Fruit fly (Drosophila melanogaster) whole organism, embryonic: Measurements from ENCODE around the gene CG14096.
A peak's percentile ranks its signal among the peaks of the same experiment; 100 is the strongest.

Source experiments
- BtbVII ChIP-seq: fragments of 200-800 bp; sonication (Bioruptor generic); optimal IDR thresholded peaks from 3 replicates; lab custom pipeline; 2017; ENCODE audit warnings: missing biosample characterization, mild to moderate bottlenecking, missing genetic modification characterization
- CG10565 ChIP-seq: fragments of 200-800 bp; sonication (Bioruptor generic); optimal IDR thresholded peaks from 3 replicates; lab custom pipeline; 2016; ENCODE audit warnings: missing biosample characterization, mild to moderate bottlenecking, missing genetic modification characterization
- CG11398 ChIP-seq: fragments of 200-800 bp; sonication (Bioruptor generic); optimal IDR thresholded peaks from 2 replicates; lab custom pipeline; 2016; ENCODE audit warnings: missing biosample characterization, missing genetic modification characterization
- CG11560 ChIP-seq: fragments of 200-800 bp; sonication (Bioruptor generic); IDR thresholded peaks from 3 replicates; pipeline ENCODE4 v1.3.6; 2022; ENCODE audit warnings: missing biosample characterization, missing genetic modification characterization
- CG12391 ChIP-seq: fragments of 200-800 bp; sonication (Bioruptor generic); optimal IDR thresholded peaks from 3 replicates; lab custom pipeline; 2018; ENCODE audit warnings: missing biosample characterization, mild to moderate bottlenecking, missing genetic modification characterization, moderate library complexity
- CG14710 ChIP-seq: fragments of 200-800 bp; sonication (Bioruptor generic); optimal IDR thresholded peaks from 3 replicates; lab custom pipeline; 2019; ENCODE audit warnings: missing biosample characterization, mild to moderate bottlenecking, missing genetic modification characterization, moderate library complexity
- CG15011 ChIP-seq: fragments of 200-800 bp; sonication (Bioruptor generic); optimal IDR thresholded peaks from 3 replicates; lab custom pipeline; 2018; ENCODE audit warnings: missing biosample characterization, mild to moderate bottlenecking, missing genetic modification characterization
- CG1832 ChIP-seq: fragments of 200-800 bp; sonication (Bioruptor generic); optimal IDR thresholded peaks from 2 replicates; lab custom pipeline; 2017; ENCODE audit warnings: missing biosample characterization, mild to moderate bottlenecking, missing genetic modification characterization, inconsistent platforms
- CG2116 ChIP-seq: fragments of 200-800 bp; sonication (Bioruptor generic); optimal IDR thresholded peaks from 3 replicates; lab custom pipeline; 2018; ENCODE audit warnings: missing biosample characterization, mild to moderate bottlenecking, missing genetic modification characterization
- CG2202 ChIP-seq: fragments of 200-800 bp; sonication (Bioruptor generic); optimal IDR thresholded peaks from 2 replicates; lab custom pipeline; 2018; ENCODE audit warnings: missing biosample characterization, mild to moderate bottlenecking, missing genetic modification characterization
- CG31224 ChIP-seq: fragments of 200-800 bp; sonication (Bioruptor generic); IDR thresholded peaks from 2 replicates; pipeline ENCODE4 v1.3.6; 2022; ENCODE audit warnings: missing biosample characterization, missing genetic modification characterization
- CG32767 ChIP-seq: fragments of 200-800 bp; sonication (Bioruptor generic); IDR thresholded peaks from 2 replicates; pipeline ENCODE4 v1.3.6; 2022; ENCODE audit warnings: missing biosample characterization, missing genetic modification characterization
- CG34422 ChIP-seq: fragments of 200-800 bp; sonication (Bioruptor generic); IDR thresholded peaks from 3 replicates; pipeline ENCODE4 v1.3.6; 2022; ENCODE audit warnings: missing biosample characterization, missing genetic modification characterization
- CG4328 ChIP-seq: fragments of 200-800 bp; sonication (Bioruptor generic); optimal IDR thresholded peaks from 3 replicates; lab custom pipeline; 2017; ENCODE audit warnings: missing biosample characterization, missing genetic modification reagents, missing genetic modification characterization
- CG7556 ChIP-seq: fragments of 200-800 bp; sonication (Bioruptor generic); optimal IDR thresholded peaks from 2 replicates; lab custom pipeline; 2017; ENCODE audit warnings: missing biosample characterization, mild to moderate bottlenecking, missing genetic modification characterization
- CG9932 ChIP-seq: fragments of 200-800 bp; sonication (Bioruptor generic); IDR thresholded peaks from 2 replicates; pipeline ENCODE4 v1.3.6; 2022; ENCODE audit warnings: missing biosample characterization, missing genetic modification characterization
- CoRest ChIP-seq: fragments of 200-800 bp; sonication (Bioruptor generic); optimal IDR thresholded peaks from 3 replicates; lab custom pipeline; 2018; ENCODE audit warnings: missing biosample characterization, mild to moderate bottlenecking, missing genetic modification characterization, moderate library complexity
- D19A ChIP-seq: fragments of 200-800 bp; optimal IDR thresholded peaks from 3 replicates; lab custom pipeline; 2019; ENCODE audit warnings: missing biosample characterization, mild to moderate bottlenecking, missing genetic modification characterization, moderate library complexity
- D19B ChIP-seq: fragments of 200-800 bp; sonication (Bioruptor generic); optimal IDR thresholded peaks from 2 replicates; lab custom pipeline; 2017; ENCODE audit warnings: missing biosample characterization, mild to moderate bottlenecking, missing genetic modification characterization
- Dfd ChIP-seq, 2 experiments: fragments of >200 bp; optimal IDR thresholded peaks; 2 replicates each; lab custom pipeline; 2017; ENCODE audit warnings: missing biosample characterization in 2 of 2, missing genetic modification characterization in 2 of 2
- Dp ChIP-seq: fragments of 200-800 bp; sonication (Bioruptor generic); optimal IDR thresholded peaks from 2 replicates; lab custom pipeline; 2018; ENCODE audit warnings: missing biosample characterization, mild to moderate bottlenecking, missing genetic modification characterization, moderate library complexity
- Fer3 ChIP-seq: fragments of 200-800 bp; sonication (Bioruptor generic); optimal IDR thresholded peaks from 2 replicates; lab custom pipeline; 2018; ENCODE audit warnings: missing biosample characterization, mild to moderate bottlenecking, missing genetic modification characterization, moderate library complexity
- Gug ChIP-seq: fragments of 200-800 bp; sonication (Bioruptor generic); IDR thresholded peaks from 4 replicates; pipeline ENCODE4 v1.3.6; 2022; ENCODE audit warnings: missing biosample characterization, missing genetic modification characterization
- HLH54F ChIP-seq: fragments of 200-800 bp; sonication (Bioruptor generic); optimal IDR thresholded peaks from 3 replicates; lab custom pipeline; 2016; ENCODE audit warnings: missing biosample characterization, missing genetic modification characterization
- Hey ChIP-seq: fragments of 200-800 bp; sonication (Bioruptor generic); optimal IDR thresholded peaks from 3 replicates; lab custom pipeline; 2018; ENCODE audit warnings: missing biosample characterization, mild to moderate bottlenecking, missing genetic modification characterization
- Hmr ChIP-seq: fragments of 200-800 bp; sonication (Bioruptor generic); optimal IDR thresholded peaks from 3 replicates; lab custom pipeline; 2017; ENCODE audit warnings: mild to moderate bottlenecking, missing biosample characterization, missing genetic modification reagents, missing genetic modification characterization
- Nf-YA ChIP-seq: fragments of 200-800 bp; sonication (Bioruptor generic); IDR thresholded peaks from 2 replicates; pipeline ENCODE4 v1.3.6; 2022; ENCODE audit warnings: missing biosample characterization, missing genetic modification characterization
- Optix ChIP-seq: fragments of 200-800 bp; sonication (Bioruptor generic); IDR thresholded peaks from 3 replicates; pipeline ENCODE4 v1.3.6; 2022; ENCODE audit warnings: missing biosample characterization, missing genetic modification characterization
- Sox102F ChIP-seq: fragments of 200-800 bp; sonication (Bioruptor generic); optimal IDR thresholded peaks from 2 replicates; lab custom pipeline; 2018; ENCODE audit warnings: missing biosample characterization, mild to moderate bottlenecking, missing genetic modification characterization, moderate library complexity
- Stat92E ChIP-seq, 3 experiments: fragments of >200 bp in 2 of 3; fragments of 200-800 bp in 1 of 3; sonication (Bioruptor generic) in 1 of 3; optimal IDR thresholded peaks; 2 replicates each; lab custom pipeline; 2017 to 2019; ENCODE audit warnings: missing biosample characterization in 3 of 3, missing genetic modification characterization in 3 of 3, mild to moderate bottlenecking in 1 of 3, moderate library complexity in 1 of 3
- Vsx1 ChIP-seq: fragments of 200-800 bp; sonication (Bioruptor generic); optimal IDR thresholded peaks from 2 replicates; lab custom pipeline; 2017; ENCODE audit warnings: missing biosample characterization, mild to moderate bottlenecking, missing genetic modification characterization, missing genetic modification reagents
- az2 ChIP-seq: fragments of 200-800 bp; sonication (Bioruptor generic); optimal IDR thresholded peaks from 3 replicates; lab custom pipeline; 2016; ENCODE audit warnings: missing biosample characterization, missing genetic modification characterization
- bab2 ChIP-seq: fragments of 200-800 bp; sonication (Bioruptor generic); optimal IDR thresholded peaks from 2 replicates; lab custom pipeline; 2016; ENCODE audit warnings: missing biosample characterization, missing genetic modification characterization
- btn ChIP-seq: fragments of 200-800 bp; sonication (Bioruptor generic); optimal IDR thresholded peaks from 2 replicates; lab custom pipeline; 2016; ENCODE audit warnings: missing biosample characterization, missing genetic modification characterization
- ham ChIP-seq: fragments of 200-800 bp; sonication (Bioruptor generic); IDR thresholded peaks from 2 replicates; pipeline ENCODE4 v1.3.6; 2022; ENCODE audit warnings: missing biosample characterization, missing genetic modification characterization
- hbn ChIP-seq: fragments of 200-800 bp; sonication (Bioruptor generic); IDR thresholded peaks from 2 replicates; pipeline ENCODE4 v1.3.6; 2022; ENCODE audit warnings: missing biosample characterization, missing genetic modification characterization; ENCODE audit not compliant: partially characterized antibody
- ind ChIP-seq: fragments of 200-800 bp; sonication (Bioruptor generic); optimal IDR thresholded peaks from 3 replicates; lab custom pipeline; 2016; ENCODE audit warnings: missing biosample characterization, missing genetic modification characterization
- knrl ChIP-seq: fragments of 200-800 bp; sonication (Bioruptor generic); IDR thresholded peaks from 3 replicates; pipeline ENCODE4 v1.3.6; 2022; ENCODE audit warnings: missing biosample characterization, missing genetic modification characterization; ENCODE audit not compliant: partially characterized antibody
- nom ChIP-seq: fragments of 200-800 bp; sonication (Bioruptor generic); optimal IDR thresholded peaks from 2 replicates; lab custom pipeline; 2017; ENCODE audit warnings: missing biosample characterization, missing genetic modification characterization, mild to moderate bottlenecking, moderate library complexity, missing genetic modification reagents
- otp ChIP-seq: fragments of 200-800 bp; sonication (Bioruptor generic); IDR thresholded peaks from 3 replicates; pipeline ENCODE4, ENCODE4 v1.3.6; 2022; ENCODE audit warnings: missing biosample characterization, missing genetic modification characterization
- phol ChIP-seq: fragments of 200-800 bp; sonication (Bioruptor generic); optimal IDR thresholded peaks from 3 replicates; lab custom pipeline; 2018; ENCODE audit warnings: missing biosample characterization, mild to moderate bottlenecking, missing genetic modification characterization, moderate library complexity
- pzg ChIP-seq: fragments of 200-800 bp; sonication (Bioruptor generic); optimal IDR thresholded peaks from 3 replicates; lab custom pipeline; 2018; ENCODE audit warnings: missing biosample characterization, mild to moderate bottlenecking, missing genetic modification characterization, moderate library complexity
- row ChIP-seq: fragments of 200-800 bp; sonication (Bioruptor generic); IDR thresholded peaks from 3 replicates; pipeline ENCODE4 v1.3.6; 2022; ENCODE audit warnings: missing biosample characterization, missing genetic modification characterization
- tgo ChIP-seq: fragments of 200-800 bp; sonication (Bioruptor generic); IDR thresholded peaks from 3 replicates; pipeline ENCODE4 v1.3.6; 2022; ENCODE audit warnings: missing biosample characterization, missing genetic modification characterization
- toy ChIP-seq: fragments of 200-800 bp; sonication (Bioruptor generic); IDR thresholded peaks from 2 replicates; pipeline ENCODE4 v1.3.6; 2022; ENCODE audit warnings: missing biosample characterization, missing genetic modification characterization
- unpg ChIP-seq: fragments of 200-800 bp; sonication (Bioruptor generic); optimal IDR thresholded peaks from 3 replicates; lab custom pipeline; 2018; ENCODE audit warnings: missing biosample characterization, mild to moderate bottlenecking, missing genetic modification characterization, moderate library complexity
- zfh2 ChIP-seq: fragments of 200-800 bp; sonication (Bioruptor generic); optimal IDR thresholded peaks from 2 replicates; lab custom pipeline; 2016; ENCODE audit warnings: missing biosample characterization, missing genetic modification characterization

Gene CG14096

dm6 chr3L:19446394-19447349 is 20.2 kb downstream of the CG14096 start, which contains the start of the genes CG33062 and Chd3 (continued):
- TF ChIP-seq Dfd (GFP tag; optimal IDR thresholded peaks at IDR 0.05; lab: Kevin White, UChicago): peak in 1 of 2 experiments; percentile 67
- no peak for TF ChIP-seq unpg (GFP tag; lab: Kevin White, UChicago)
- TF ChIP-seq CG9932 (GFP tag; lab: Robert Waterston, UW): peak; percentile 52; the same call in 1 of the 2 replicates
- peak; percentile 57; the same call in 2 of the 3 replicates for TF ChIP-seq knrl (GFP tag; lab: Robert Waterston, UW)
- peak; percentile 39 for TF ChIP-seq CG12391
- TF ChIP-seq CG2116 (GFP tag; lab: Kevin White, UChicago): peak; percentile 4
- TF ChIP-seq Optix (GFP tag; lab: Robert Waterston, UW): no peak
- TF ChIP-seq CoRest: peak; percentile 60
- no peak for TF ChIP-seq Nf-YA (GFP tag; lab: Robert Waterston, UW)
- no peak for TF ChIP-seq Hey (tag; lab: Kevin White, UChicago)
- no peak for TF ChIP-seq ham (GFP tag; lab: Robert Waterston, UW)
- no peak for TF ChIP-seq BtbVII (GFP tag; lab: Kevin White, UChicago)
- no peak for TF ChIP-seq CG32767
- TF ChIP-seq ind: peak; percentile 25
- TF ChIP-seq phol (tag; lab: Kevin White, UChicago): peak; percentile 60
- TF ChIP-seq D19A (tag; lab: Kevin White, UChicago): peak; percentile 36
- peak; percentile 22; the same call in 1 of the 2 replicates for TF ChIP-seq CG31224
- TF ChIP-seq, all 482 proteins: peak for 95

dm6 chr3L:19444092-19444491 is 22.8 kb downstream of the CG14096 start:
- TF ChIP-seq CG11398 (GFP tag; lab: Kevin White, UChicago): no peak
- TF ChIP-seq bab2 (GFP tag; lab: Kevin White, UChicago): peak; percentile 13
- no peak for TF ChIP-seq CG10565 (GFP tag; lab: Kevin White, UChicago)
- no peak for TF ChIP-seq D19B
- no peak for TF ChIP-seq nom
- TF ChIP-seq az2 (GFP tag; lab: Kevin White, UChicago): peak; percentile 12
- TF ChIP-seq hbn (GFP tag; lab: Robert Waterston, UW): no peak
- no peak for TF ChIP-seq Dfd (GFP tag; optimal IDR thresholded peaks at IDR 0.05; lab: Kevin White, UChicago)
- no peak for TF ChIP-seq CG14710 (tag; lab: Kevin White, UChicago)
- no peak for TF ChIP-seq CG2202 (tag; lab: Kevin White, UChicago)
- peak; percentile 28 for TF ChIP-seq Sox102F (GFP tag; lab: Kevin White, UChicago)
- peak; percentile 44; the same call in 2 of the 3 replicates for TF ChIP-seq row
- no peak for TF ChIP-seq pzg (GFP tag; lab: Kevin White, UChicago)
- TF ChIP-seq Hmr: peak; percentile 26
- TF ChIP-seq Optix (GFP tag; lab: Robert Waterston, UW): no peak; the same call in 2 of the 3 replicates
- TF ChIP-seq btn (GFP tag; lab: Kevin White, UChicago): no peak
- no peak for TF ChIP-seq CG7556 (GFP tag; lab: Kevin White, UChicago)
- TF ChIP-seq Fer3 (tag; lab: Kevin White, UChicago): no peak
- no peak for TF ChIP-seq otp (GFP tag; lab: Robert Waterston, UW)
- 0 out of 3 replicates have a peak, but pooled peaks have one; percentile 25 for TF ChIP-seq tgo (GFP tag; lab: Robert Waterston, UW)
- TF ChIP-seq CG11560 (tag; lab: Robert Waterston, UW): 0 out of 3 replicates have a peak, but pooled peaks have one; percentile 17
- no peak for TF ChIP-seq Dp
- no peak for TF ChIP-seq CG1832 (GFP tag; lab: Kevin White, UChicago)
- no peak for TF ChIP-seq Vsx1 (GFP tag; lab: Kevin White, UChicago)
- TF ChIP-seq CG15011: no peak
- peak; percentile 6; the same call in 1 of the 4 replicates for TF ChIP-seq Gug
- no peak for TF ChIP-seq zfh2
- TF ChIP-seq CG4328: no peak
- no peak for TF ChIP-seq toy (GFP tag; lab: Robert Waterston, UW)
- TF ChIP-seq Stat92E (GFP tag; optimal IDR thresholded peaks at IDR 0.05; lab: Kevin White, UChicago): no peak
- peak; percentile 51; the same call in 1 of the 3 replicates for TF ChIP-seq CG34422
- TF ChIP-seq HLH54F: no peak
